Fruit fly (Drosophila melanogaster) whole organism, wandering third instar larva: ENCODE results near the gene CG5623.

Experiments
- Dfd ChIP-seq: fragments of >200 bp; optimal IDR thresholded peaks from 2 replicates; lab custom pipeline; 2017; ENCODE audit warnings: missing biosample characterization, missing genetic modification characterization
- Myc ChIP-seq: fragments of >200 bp; optimal IDR thresholded peaks from 2 replicates; lab custom pipeline; 2017
- Rel ChIP-seq, 2 experiments: fragments of 200-800 bp; sonication (Bioruptor generic) in 1 of 2; optimal IDR thresholded peaks; 2 replicates in 1 of 2; 3 replicates in 1 of 2; lab custom pipeline; 2016 to 2019; ENCODE audit warnings: mild to moderate bottlenecking in 2 of 2, missing biosample characterization in 2 of 2, missing genetic modification characterization in 2 of 2, moderate library complexity in 1 of 2
- br ChIP-seq: fragments of 200-800 bp; sonication (Bioruptor generic); optimal IDR thresholded peaks from 2 replicates; lab custom pipeline; 2016; ENCODE audit warnings: missing biosample characterization, missing genetic modification characterization
- dl ChIP-seq, 2 experiments: fragments of 175-275, 200-275 bp in 1 of 2; fragments of 200-275 bp in 1 of 2; sonication (Bioruptor generic); optimal IDR thresholded peaks; lab custom pipeline; 2018; ENCODE audit warnings: mild to moderate bottlenecking in 2 of 2, missing biosample characterization in 2 of 2, missing genetic modification characterization in 2 of 2, moderate library complexity in 2 of 2; ENCODE audit not compliant: partially characterized antibody in 2 of 2, insufficient read depth in 1 of 2
- fru ChIP-seq: fragments of 200-800 bp; sonication (Bioruptor generic); optimal IDR thresholded peaks from 3 replicates; lab custom pipeline; 2016; ENCODE audit warnings: missing biosample characterization, mild to moderate bottlenecking, missing genetic modification characterization

DNA sequence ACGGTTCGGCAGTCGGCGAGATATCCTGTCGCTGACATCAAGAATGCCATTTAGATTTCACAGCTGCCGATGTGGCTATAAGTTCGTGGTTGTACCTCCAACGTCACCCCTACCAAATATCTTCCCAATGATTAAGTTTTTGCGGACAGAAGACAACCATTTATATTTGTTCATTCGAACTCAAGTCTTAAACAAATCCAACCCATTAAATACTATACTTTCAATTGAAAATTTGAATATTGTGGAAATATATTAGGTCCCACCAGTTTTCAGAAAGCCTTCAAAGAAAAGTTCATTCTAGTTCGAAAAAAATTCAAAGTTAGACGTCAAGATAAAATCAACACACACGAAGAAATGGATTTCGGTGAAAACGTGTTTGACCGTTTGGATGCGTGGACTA is 4.4 kb downstream of the CG5623 start, which contains the start of gene CG12784:
- TF ChIP-seq Dfd (GFP tag; lab: Kevin White, UChicago) (no peak), dl (GFP tag; optimal IDR thresholded peaks at IDR 0.05; lab: Kevin White, UChicago; ENCODE audit: insufficient read depth in 1 of 2, partially characterized antibody in 2 of 2) (no peak), fru (GFP tag; lab: Kevin White, UChicago) (no peak), Rel (GFP tag; optimal IDR thresholded peaks at IDR 0.05; lab: Kevin White, UChicago) (no peak), Rel (tag; optimal IDR thresholded peaks at IDR 0.05; lab: Kevin White, UChicago) (no peak), br (GFP tag; lab: Kevin White, UChicago) (no peak), Myc (lab: Kevin White, UChicago) (no peak)
